Worm (Caenorhabditis elegans): ENCODE results near the gene cdh-12.

DNA sequence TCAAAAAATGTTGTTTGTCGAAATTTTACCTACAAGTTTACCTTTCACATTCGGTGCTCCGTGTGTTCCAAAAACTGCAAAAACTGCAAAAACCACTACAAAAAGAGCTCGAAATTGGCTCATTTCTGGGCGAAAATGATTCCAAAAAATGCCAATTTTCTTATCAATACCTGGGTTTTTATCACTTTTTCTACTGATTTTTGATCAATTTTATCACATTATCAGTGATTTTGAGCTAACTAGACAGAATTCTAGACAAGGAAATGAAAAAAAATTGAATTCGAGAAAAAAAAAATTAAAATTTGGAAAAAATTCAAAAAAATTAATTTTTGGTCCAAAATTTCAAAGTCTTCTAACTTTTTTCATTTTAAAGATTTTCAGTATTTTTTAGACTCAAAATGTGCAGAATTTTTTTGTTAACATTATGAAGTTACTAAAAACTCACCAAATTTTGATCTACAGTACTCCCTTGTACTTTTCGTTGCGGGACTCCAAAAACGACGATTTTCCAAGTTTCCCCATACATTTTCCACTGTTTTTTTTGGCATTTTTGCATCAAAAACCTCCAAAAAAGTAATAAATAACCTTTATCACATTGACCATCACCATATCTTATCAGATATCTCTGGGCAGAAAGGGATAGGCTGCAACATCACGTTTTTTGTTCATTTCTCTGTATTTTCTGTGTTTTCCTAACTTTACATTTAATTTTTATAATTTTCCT is 35.9 kb upstream of the cdh-12 start, which contains the start of the genes F58B6.1 and acsd-1:
- TF ChIP-seq sptf-1 (tag; optimal IDR thresholded peaks at IDR 0.05) (no peak), elt-1 (tag; optimal IDR thresholded peaks at IDR 0.05; ENCODE audit: borderline replicate concordance, insufficient read depth) (no peak)
